Worm (Caenorhabditis elegans) whole organism, late embryonic: ENCODE measurements around the gene F14F8.9.

Experiments
- K09A11.1 ChIP-seq: sonication (generic microtip); optimal IDR thresholded peaks from 2 replicates; lab custom pipeline; 2017; ENCODE audit warnings: antibody characterized with exemption, mild to moderate bottlenecking, missing genetic modification characterization, missing compliant biosample characterization; ENCODE audit not compliant: insufficient read depth
- T23F11.4 ChIP-seq: fragments of 200-800 bp; sonication (Bioruptor generic); optimal IDR thresholded peaks from 2 replicates; lab custom pipeline; 2018; ENCODE audit warnings: mild to moderate bottlenecking, missing genetic modification characterization, missing compliant biosample characterization
- ama-1 ChIP-seq: fragments of 150-350 bp; optimal IDR thresholded peaks from 2 replicates; lab custom pipeline; 2014
- dve-1 ChIP-seq: sonication (generic microtip); optimal IDR thresholded peaks from 2 replicates; lab custom pipeline; 2017; ENCODE audit warnings: antibody characterized with exemption, mild to moderate bottlenecking, missing genetic modification characterization, missing compliant biosample characterization
- ets-4 ChIP-seq: sonication (generic microtip); optimal IDR thresholded peaks from 2 replicates; lab custom pipeline; 2016; ENCODE audit warnings: missing genetic modification characterization, missing compliant biosample characterization
- fkh-10 ChIP-seq: fragments of 150-350 bp; optimal IDR thresholded peaks from 2 replicates; lab custom pipeline; 2014; ENCODE audit warnings: missing biosample characterization, missing genetic modification reagents, missing genetic modification characterization
- hlh-15 ChIP-seq: sonication (generic microtip); optimal IDR thresholded peaks from 2 replicates; lab custom pipeline; 2016; ENCODE audit warnings: missing genetic modification characterization, missing compliant biosample characterization
- hlh-6 ChIP-seq: sonication (generic microtip); optimal IDR thresholded peaks from 2 replicates; lab custom pipeline; 2016; ENCODE audit warnings: missing genotype, missing genetic modification characterization, missing compliant biosample characterization
- lin-11 ChIP-seq: fragments of 200-800 bp; sonication (Bioruptor generic); optimal IDR thresholded peaks from 2 replicates; lab custom pipeline; 2018; ENCODE audit warnings: mild to moderate bottlenecking, missing genetic modification characterization, missing compliant biosample characterization
- pat-9 ChIP-seq: fragments of 200-800 bp; sonication (Bioruptor generic); optimal IDR thresholded peaks from 2 replicates; lab custom pipeline; 2018; ENCODE audit warnings: mild to moderate bottlenecking, missing genetic modification characterization, moderate library complexity, missing compliant biosample characterization
- pax-1 ChIP-seq: fragments of 150-350 bp; optimal IDR thresholded peaks from 2 replicates; lab custom pipeline; 2014; ENCODE audit warnings: missing biosample characterization, missing genetic modification characterization
- pha-4 ChIP-seq: fragments of 150-350 bp; optimal IDR thresholded peaks from 2 replicates; lab custom pipeline; 2018; ENCODE audit warnings: missing biosample characterization, missing genetic modification reagents, missing genetic modification characterization
- tbx-2 ChIP-seq: sonication (generic microtip); optimal IDR thresholded peaks from 2 replicates; lab custom pipeline; 2016; ENCODE audit warnings: missing genetic modification characterization, missing compliant biosample characterization
- unc-55 ChIP-seq: sonication (generic microtip); optimal IDR thresholded peaks from 2 replicates; lab custom pipeline; 2017; ENCODE audit warnings: missing biosample characterization, missing genetic modification reagents, missing genetic modification characterization

- no peak for TF ChIP-seq fkh-10 (GFP tag; lab: Kevin White, UChicago)
- TF ChIP-seq tbx-2 (tag; lab: Kevin White, UChicago), result no peak
- TF ChIP-seq lin-11, result no peak
- no peak for TF ChIP-seq pha-4
- no peak for TF ChIP-seq unc-55
- TF ChIP-seq ets-4 (tag; lab: Kevin White, UChicago), result no peak
- TF ChIP-seq hlh-6 (tag; lab: Kevin White, UChicago), result no peak
- TF ChIP-seq pat-9 (tag; lab: Kevin White, UChicago), result no peak
- no peak for TF ChIP-seq T23F11.4 (GFP tag; lab: Kevin White, UChicago)
- TF ChIP-seq pax-1 (tag; lab: Kevin White, UChicago), result no peak
- TF ChIP-seq hlh-15 (tag; lab: Kevin White, UChicago), result no peak
- TF ChIP-seq K09A11.1 (tag; lab: Kevin White, UChicago), result no peak
- TF ChIP-seq dve-1, result no peak
- TF ChIP-seq ama-1 (lab: Kevin White, UChicago), result no peak
Measured at ce11 chrV:16679237-16679636, 10.9 kb upstream of the F14F8.9 start, which contains the start of gene srz-103.
